Worm (Caenorhabditis elegans) whole organism, midembryonic: ENCODE results near the gene F36A4.4.

Experiments
- T22C8.4 ChIP-seq: fragments of 200-800 bp; sonication (Bioruptor generic); IDR thresholded peaks from 2 replicates; pipeline ENCODE4 v1.3.6; 2022; ENCODE audit warnings: missing genetic modification characterization, missing compliant biosample characterization
- cog-1 ChIP-seq: sonication (generic microtip); optimal IDR thresholded peaks from 2 replicates; lab custom pipeline; 2016; ENCODE audit warnings: missing genetic modification characterization, missing compliant biosample characterization
- flt-1 ChIP-seq: fragments of 200-800 bp; sonication (Bioruptor generic); IDR thresholded peaks from 2 replicates; pipeline ENCODE4 v1.3.6; 2022; ENCODE audit warnings: missing genetic modification characterization, missing compliant biosample characterization
- klf-2 ChIP-seq: fragments of 200-800 bp; sonication (Bioruptor generic); conservative IDR thresholded peaks from 2 replicates; pipeline ENCODE4 v1.3.6; 2022; ENCODE audit warnings: missing genetic modification reagents, missing genetic modification characterization, missing compliant biosample characterization
- med-1 ChIP-seq: sonication (generic microtip); optimal IDR thresholded peaks from 2 replicates; lab custom pipeline; 2017; ENCODE audit warnings: missing genetic modification characterization, mild to moderate bottlenecking, missing compliant biosample characterization, antibody characterized with exemption, missing genetic modification reagents; ENCODE audit not compliant: insufficient read depth
- ref-1 ChIP-seq: fragments of 200-800 bp; sonication (Bioruptor generic); conservative IDR thresholded peaks from 2 replicates; pipeline ENCODE4 v1.3.6; 2022; ENCODE audit warnings: missing genetic modification reagents, missing genetic modification characterization, missing compliant biosample characterization
- tab-1 ChIP-seq: fragments of 200-800 bp; sonication (Bioruptor generic); IDR thresholded peaks from 2 replicates; pipeline ENCODE4 v1.3.6; 2022; ENCODE audit warnings: missing genetic modification characterization, missing compliant biosample characterization
- ztf-23 ChIP-seq: fragments of 200-800 bp; sonication (Bioruptor generic); IDR thresholded peaks from 2 replicates; pipeline ENCODE4 v1.3.6; 2022; ENCODE audit warnings: missing genetic modification reagents, missing genetic modification characterization, missing compliant biosample characterization
- ztf-29 ChIP-seq: fragments of 200-800 bp; sonication (Bioruptor generic); IDR thresholded peaks from 2 replicates; pipeline ENCODE4 v1.3.6; 2022; ENCODE audit warnings: missing genetic modification reagents, missing genetic modification characterization, missing compliant biosample characterization

DNA sequence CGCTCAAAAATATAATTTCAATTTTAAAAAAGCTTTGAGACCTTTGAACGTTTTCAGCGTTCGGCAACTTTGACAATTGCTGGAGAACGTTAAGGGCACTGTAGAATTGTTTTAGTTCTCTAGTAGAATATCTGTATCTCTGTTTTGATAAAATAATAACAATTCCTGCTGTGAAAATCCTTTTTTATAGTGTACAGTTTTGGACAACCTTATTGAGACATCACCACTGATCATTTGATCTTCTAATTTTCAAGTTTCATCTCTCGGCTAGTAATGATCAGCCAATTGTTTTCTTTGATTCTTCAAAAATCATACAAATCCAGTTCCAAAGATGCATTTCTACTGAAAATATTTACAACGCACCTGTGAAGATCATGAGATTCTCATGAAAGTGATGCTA is 25.1 kb downstream of the F36A4.4 start, which contains the start of gene F15E6.10:
- no peak for TF ChIP-seq flt-1 (GFP tag; lab: Robert Waterston, UW)
- no peak for TF ChIP-seq klf-2 (GFP tag; lab: Robert Waterston, UW)
- no peak for TF ChIP-seq ztf-23 (GFP tag; lab: Robert Waterston, UW)
- no peak for TF ChIP-seq ref-1
- TF ChIP-seq tab-1: no peak
- no peak for TF ChIP-seq med-1 (GFP tag; lab: Kevin White, UChicago)
- TF ChIP-seq cog-1 (tag; lab: Kevin White, UChicago): no peak
- TF ChIP-seq T22C8.4 (GFP tag; lab: Robert Waterston, UW): no peak
- no peak for TF ChIP-seq ztf-29 (GFP tag; lab: Robert Waterston, UW)
